Fruit fly (Drosophila melanogaster) whole organism, prepupa: Measurements from ENCODE around the gene CG14137.

Experiments
- Blimp-1 ChIP-seq: fragments of 200-800 bp; sonication (Bioruptor generic); optimal IDR thresholded peaks from 3 replicates; lab custom pipeline; 2017; ENCODE audit warnings: missing biosample characterization, missing genetic modification characterization, mild to moderate bottlenecking, moderate library complexity, missing genetic modification reagents
- CG11762 ChIP-seq: fragments of 200-800 bp; sonication (Bioruptor generic); optimal IDR thresholded peaks from 3 replicates; lab custom pipeline; 2016; ENCODE audit warnings: missing biosample characterization, missing genetic modification characterization; ENCODE audit not compliant: insufficient read depth
- CG1621 ChIP-seq: fragments of 200-800 bp; sonication (Bioruptor generic); optimal IDR thresholded peaks from 3 replicates; lab custom pipeline; 2018; ENCODE audit warnings: missing biosample characterization, mild to moderate bottlenecking, missing genetic modification characterization
- CG3919 ChIP-seq: fragments of 200-800 bp; sonication (Bioruptor generic); optimal IDR thresholded peaks from 3 replicates; lab custom pipeline; 2016; ENCODE audit warnings: missing biosample characterization, missing genetic modification characterization
- CG6163 ChIP-seq: fragments of 200-800 bp; sonication (Bioruptor generic); IDR thresholded peaks from 3 replicates; pipeline ENCODE4 v1.3.6; 2022; ENCODE audit warnings: missing biosample characterization, missing genetic modification characterization
- CG8632 ChIP-seq: fragments of 200-800 bp; sonication (Bioruptor generic); optimal IDR thresholded peaks from 3 replicates; lab custom pipeline; 2016; ENCODE audit warnings: missing biosample characterization, missing genetic modification characterization
- Hr4 ChIP-seq: fragments of 200-800 bp; sonication (Bioruptor generic); optimal IDR thresholded peaks from 3 replicates; lab custom pipeline; 2016; ENCODE audit warnings: missing biosample characterization, missing genetic modification characterization
- Sox14 ChIP-seq: fragments of 200-800 bp; sonication (Bioruptor generic); optimal IDR thresholded peaks from 3 replicates; lab custom pipeline; 2016; ENCODE audit warnings: missing biosample characterization, missing genetic modification characterization
- cyc ChIP-seq: fragments of 200-800 bp; sonication (Bioruptor generic); optimal IDR thresholded peaks from 3 replicates; lab custom pipeline; 2016; ENCODE audit warnings: missing biosample characterization, missing genetic modification characterization
- net ChIP-seq: fragments of 200-800 bp; sonication (Bioruptor generic); optimal IDR thresholded peaks from 3 replicates; lab custom pipeline; 2016; ENCODE audit warnings: missing biosample characterization, missing genetic modification characterization
- ss ChIP-seq, 2 experiments: fragments of 200-800 bp; sonication (Bioruptor generic); optimal IDR thresholded peaks; 2 replicates in 1 of 2; 3 replicates in 1 of 2; lab custom pipeline; 2017 to 2018; ENCODE audit warnings: mild to moderate bottlenecking in 2 of 2, missing biosample characterization in 2 of 2, missing genetic modification characterization in 2 of 2, moderate library complexity in 1 of 2
- topi ChIP-seq: fragments of 200-800 bp; sonication (Bioruptor generic); optimal IDR thresholded peaks from 3 replicates; lab custom pipeline; 2016; ENCODE audit warnings: missing biosample characterization, missing genetic modification characterization
- vri ChIP-seq: fragments of 200-800 bp; sonication (Bioruptor generic); optimal IDR thresholded peaks from 3 replicates; lab custom pipeline; 2016; ENCODE audit warnings: missing biosample characterization, mild to moderate bottlenecking, missing genetic modification characterization

DNA sequence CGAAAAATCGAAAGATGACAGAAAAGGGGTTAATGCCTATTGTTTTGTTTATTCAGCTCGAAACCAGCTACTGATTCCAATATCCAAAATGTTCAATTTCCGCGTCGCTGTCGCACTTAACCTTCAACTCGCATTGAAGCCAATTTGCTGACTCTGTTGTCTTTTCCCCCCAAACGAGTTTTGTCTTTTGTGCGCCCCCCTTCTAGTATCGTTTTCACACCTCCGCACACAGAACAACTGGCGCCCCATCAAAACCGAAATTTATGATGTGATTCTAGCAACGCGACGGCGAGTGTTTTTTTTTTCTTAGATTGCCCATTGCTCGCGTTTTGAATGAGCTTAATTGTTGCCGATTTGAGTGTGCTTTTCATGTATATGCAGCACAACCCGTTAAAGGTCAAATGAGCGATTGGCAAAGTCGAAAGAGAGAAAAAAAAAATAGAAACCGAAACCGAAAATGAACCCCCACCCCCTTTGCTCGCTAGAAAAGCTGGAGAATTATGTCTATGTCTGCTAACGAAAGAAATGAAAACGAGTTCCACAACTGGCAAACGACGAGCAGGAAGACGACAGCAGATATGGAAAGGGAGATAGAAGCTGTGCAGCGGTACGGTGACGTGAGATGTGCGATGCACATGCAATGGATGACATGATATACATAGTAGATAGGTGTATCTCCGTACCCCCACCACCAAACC is 49.4 kb downstream of the CG14137 start:
- TF ChIP-seq vri (GFP tag; lab: Kevin White, UChicago) (no peak), CG11762 (GFP tag; lab: Kevin White, UChicago) (no peak), Sox14 (GFP tag; lab: Kevin White, UChicago) (no peak), CG8632 (no peak), cyc (GFP tag; lab: Kevin White, UChicago) (no peak), ss (GFP tag; optimal IDR thresholded peaks at IDR 0.05; lab: Kevin White, UChicago) (no peak), CG1621 (tag; lab: Kevin White, UChicago) (no peak), Blimp-1 (GFP tag; lab: Kevin White, UChicago) (no peak), Hr4 (GFP tag; lab: Kevin White, UChicago) (no peak), CG3919 (GFP tag; lab: Kevin White, UChicago) (no peak), topi (GFP tag; lab: Kevin White, UChicago) (no peak), CG6163 (GFP tag; lab: Robert Waterston, UW) (0 out of 3 replicates have a peak, but pooled peaks have one; percentile 24), net (GFP tag; lab: Kevin White, UChicago) (no peak)
